Worm (Caenorhabditis elegans) whole organism, mixed stage, embryonic: ENCODE results near the gene jkk-1.

Source experiments
- bed-3 ChIP-seq: fragments of 200-800 bp; sonication (Bioruptor generic); optimal IDR thresholded peaks from 3 replicates; lab custom pipeline; 2018; ENCODE audit warnings: mild to moderate bottlenecking, missing genetic modification characterization, moderate library complexity, missing compliant biosample characterization
- ceh-39 ChIP-seq: fragments of 150-350 bp; optimal IDR thresholded peaks from 2 replicates; lab custom pipeline; 2014; ENCODE audit warnings: missing biosample characterization, missing genetic modification characterization
- ceh-83 ChIP-seq: fragments of 200-800 bp; sonication (Bioruptor generic); optimal IDR thresholded peaks from 2 replicates; lab custom pipeline; 2018; ENCODE audit warnings: mild to moderate bottlenecking, missing genetic modification characterization, missing compliant biosample characterization
- ces-1 ChIP-seq: fragments of 150-350 bp; optimal IDR thresholded peaks from 2 replicates; lab custom pipeline; 2014; ENCODE audit warnings: missing biosample characterization, missing genetic modification reagents, missing genetic modification characterization
- cnd-1 ChIP-seq: fragments of 200-800 bp; sonication (Bioruptor generic); optimal IDR thresholded peaks from 2 replicates; lab custom pipeline; 2018; ENCODE audit warnings: mild to moderate bottlenecking, missing genetic modification characterization, missing compliant biosample characterization
- drap-1 ChIP-seq: fragments of 200-800 bp; sonication (Bioruptor generic); optimal IDR thresholded peaks from 3 replicates; lab custom pipeline; 2018; ENCODE audit warnings: mild to moderate bottlenecking, missing genetic modification characterization, missing compliant biosample characterization
- elt-1 ChIP-seq: sonication (generic microtip); optimal IDR thresholded peaks from 2 replicates; lab custom pipeline; 2017; ENCODE audit warnings: missing genetic modification characterization, mild to moderate bottlenecking, missing compliant biosample characterization, antibody characterized with exemption, moderate library complexity, borderline replicate concordance; ENCODE audit not compliant: insufficient read depth
- elt-3 ChIP-seq: fragments of 150-350 bp; optimal IDR thresholded peaks from 2 replicates; lab custom pipeline; 2014; ENCODE audit warnings: missing biosample characterization, missing genetic modification characterization
- ham-2 ChIP-seq: fragments of 200-800 bp; sonication (Bioruptor generic); optimal IDR thresholded peaks from 2 replicates; lab custom pipeline; 2018; ENCODE audit warnings: mild to moderate bottlenecking, missing genetic modification characterization, missing compliant biosample characterization
- lin-13 ChIP-seq: fragments of 150-350 bp; optimal IDR thresholded peaks from 2 replicates; lab custom pipeline; 2014; ENCODE audit warnings: missing biosample characterization, missing genetic modification characterization
- lin-32 ChIP-seq: fragments of 200-800 bp; sonication (Bioruptor generic); optimal IDR thresholded peaks from 2 replicates; lab custom pipeline; 2018; ENCODE audit warnings: mild to moderate bottlenecking, missing genetic modification characterization, missing compliant biosample characterization
- lsy-2 ChIP-seq: fragments of 150-350 bp; optimal IDR thresholded peaks from 2 replicates; lab custom pipeline; 2014; ENCODE audit warnings: missing biosample characterization, missing genetic modification characterization
- mab-5 ChIP-seq: fragments of 150-350 bp; optimal IDR thresholded peaks from 2 replicates; lab custom pipeline; 2014; ENCODE audit warnings: missing biosample characterization, missing genetic modification characterization
- mep-1 ChIP-seq: fragments of 150-350 bp; optimal IDR thresholded peaks from 2 replicates; lab custom pipeline; 2017; ENCODE audit warnings: missing biosample characterization, missing genetic modification reagents, missing genetic modification characterization, inconsistent platforms
- mls-2 ChIP-seq: sonication (generic microtip); optimal IDR thresholded peaks from 2 replicates; lab custom pipeline; 2016; ENCODE audit warnings: mild to moderate bottlenecking, missing genetic modification characterization, moderate library complexity, missing compliant biosample characterization
- nhr-12 ChIP-seq: fragments of 150-350 bp; optimal IDR thresholded peaks from 2 replicates; lab custom pipeline; 2014; ENCODE audit warnings: missing biosample characterization, missing genetic modification characterization
- nhr-2 ChIP-seq: fragments of 150-350 bp; optimal IDR thresholded peaks from 2 replicates; lab custom pipeline; 2014; ENCODE audit warnings: missing biosample characterization, missing genetic modification characterization
- nhr-28 ChIP-seq: fragments of 150-350 bp; optimal IDR thresholded peaks from 2 replicates; lab custom pipeline; 2014; ENCODE audit warnings: missing biosample characterization, missing genetic modification characterization
- nhr-76 ChIP-seq: sonication (generic microtip); optimal IDR thresholded peaks from 2 replicates; lab custom pipeline; 2017; ENCODE audit warnings: missing biosample characterization, missing genetic modification characterization
- pha-4 ChIP-seq: fragments of 150-350 bp; optimal IDR thresholded peaks from 2 replicates; lab custom pipeline; 2018; ENCODE audit warnings: missing biosample characterization, missing genetic modification reagents, missing genetic modification characterization
- sem-2 ChIP-seq: fragments of 200-800 bp; sonication (Bioruptor generic); optimal IDR thresholded peaks from 2 replicates; lab custom pipeline; 2018; ENCODE audit warnings: mild to moderate bottlenecking, missing genetic modification characterization, missing compliant biosample characterization
- sptf-1 ChIP-seq: sonication (generic microtip); optimal IDR thresholded peaks from 2 replicates; lab custom pipeline; 2017; ENCODE audit warnings: mild to moderate bottlenecking, missing genetic modification characterization, moderate library complexity, missing compliant biosample characterization
- tbx-8 ChIP-seq: fragments of 200-800 bp; sonication (Bioruptor generic); optimal IDR thresholded peaks from 2 replicates; lab custom pipeline; 2018; ENCODE audit warnings: mild to moderate bottlenecking, missing genetic modification characterization, moderate library complexity, missing compliant biosample characterization
- unc-39 ChIP-seq: fragments of 150-350 bp; optimal IDR thresholded peaks from 2 replicates; lab custom pipeline; 2014; ENCODE audit warnings: missing biosample characterization, missing genetic modification characterization
- unc-62 ChIP-seq: fragments of 150-350 bp; optimal IDR thresholded peaks from 2 replicates; lab custom pipeline; 2014; ENCODE audit warnings: missing biosample characterization, missing genetic modification reagents, missing genetic modification characterization
- zip-8 ChIP-seq: fragments of 150-350 bp; optimal IDR thresholded peaks from 2 replicates; lab custom pipeline; 2014; ENCODE audit warnings: missing biosample characterization, missing genetic modification characterization
- ztf-11 ChIP-seq: fragments of 150-350 bp; optimal IDR thresholded peaks from 2 replicates; lab custom pipeline; 2014; ENCODE audit warnings: missing biosample characterization, missing genetic modification characterization

The jkk-1 gene

ce11 chrX:5339889-5340288 is 28.4 kb upstream of the jkk-1 start, which contains the start of gene C26B9.2:
TSS of gene C26B9.2 (plus strand) at chrX:5340189.
- TF ChIP-seq elt-3 (tag; lab: Kevin White, UChicago) (no peak), pha-4 (tag; lab: Kevin White, UChicago) (no peak), lin-13 (tag; lab: Kevin White, UChicago) (no peak), mep-1 (no peak)

- TF ChIP-seq pha-4 (tag; lab: Kevin White, UChicago), result no peak
- TF ChIP-seq drap-1 (GFP tag; lab: Kevin White, UChicago), result no peak
- TF ChIP-seq mls-2 (tag; lab: Kevin White, UChicago), result no peak
- no peak for TF ChIP-seq lsy-2 (tag; lab: Kevin White, UChicago)
- TF ChIP-seq nhr-2, result no peak
- TF ChIP-seq elt-1 (tag; lab: Kevin White, UChicago), result no peak
- TF ChIP-seq, all 35 proteins: peak for 0
These were observed 26.3 kb upstream of the jkk-1 start, which contains the start of gene C26B9.7 for ce11 chrX:5342007-5342406. TSS of gene C26B9.7 (plus strand) at chrX:5342307.

- TF ChIP-seq unc-62 (GFP tag; lab: Kevin White, UChicago) (no peak), nhr-28 (no peak), sptf-1 (tag; lab: Kevin White, UChicago) (no peak), lin-13 (tag; lab: Kevin White, UChicago) (no peak), ham-2 (GFP tag; lab: Kevin White, UChicago) (no peak), ces-1 (GFP tag; lab: Kevin White, UChicago) (no peak)
These were observed 24.0 kb upstream of the jkk-1 start, which contains the start of gene C26B9.1 for ce11 chrX:5344287-5344686. TSS of gene C26B9.1 (plus strand) at chrX:5344587.

- TF ChIP-seq nhr-76 (tag; lab: Kevin White, UChicago) (no peak), ces-1 (GFP tag; lab: Kevin White, UChicago) (no peak), cnd-1 (tag; lab: Kevin White, UChicago) (no peak), lin-13 (tag; lab: Kevin White, UChicago) (no peak), zip-8 (tag; lab: Kevin White, UChicago) (no peak), ceh-83 (no peak), nhr-12 (no peak), sptf-1 (tag; lab: Kevin White, UChicago) (no peak), mls-2 (tag; lab: Kevin White, UChicago) (no peak), bed-3 (GFP tag; lab: Kevin White, UChicago) (no peak), unc-39 (no peak), lsy-2 (tag; lab: Kevin White, UChicago) (no peak), mab-5 (tag; lab: Kevin White, UChicago) (no peak), nhr-2 (no peak), tbx-8 (no peak), elt-3 (tag; lab: Kevin White, UChicago) (no peak), ceh-39 (no peak), lin-32 (GFP tag; lab: Kevin White, UChicago) (no peak)
These were observed 22.0 kb upstream of the jkk-1 start for ce11 chrX:5346303-5346702.

- no peak for TF ChIP-seq ceh-83
- no peak for TF ChIP-seq nhr-12
- no peak for TF ChIP-seq ztf-11 (tag; lab: Kevin White, UChicago)
These were observed 20.4 kb upstream of the jkk-1 start for ce11 chrX:5347856-5348255.

- TF ChIP-seq ceh-39, result no peak
- no peak for TF ChIP-seq lin-32 (GFP tag; lab: Kevin White, UChicago)
- TF ChIP-seq zip-8 (tag; lab: Kevin White, UChicago), result no peak
- TF ChIP-seq nhr-76 (tag; lab: Kevin White, UChicago), result no peak
- no peak for TF ChIP-seq nhr-2
- TF ChIP-seq ham-2 (GFP tag; lab: Kevin White, UChicago), result no peak
- no peak for TF ChIP-seq sem-2 (GFP tag; lab: Kevin White, UChicago)
These were observed 19.6 kb upstream of the jkk-1 start, which contains the start of gene syx-3 for ce11 chrX:5348529-5349148. TSS of gene syx-3 (plus strand) at chrX:5349098.
